Worm (Caenorhabditis elegans): Measurements from ENCODE around the gene T09A5.4.

- TF ChIP-seq egl-27 (tag; optimal IDR thresholded peaks at IDR 0.05) (no peak), dpl-1 (GFP tag; optimal IDR thresholded peaks at IDR 0.05) (no peak), unc-39 (tag; optimal IDR thresholded peaks at IDR 0.05) (no peak), zag-1 (tag; optimal IDR thresholded peaks at IDR 0.05) (no peak), snpc-4 (tag; optimal IDR thresholded peaks at IDR 0.05) (no peak), F37D6.2 (tag; optimal IDR thresholded peaks at IDR 0.05) (no peak), Y5F2A.4 (GFP tag; optimal IDR thresholded peaks at IDR 0.05) (no peak)
Measured at ce11 chrII:7851480-7851879, 5.5 kb downstream of the T09A5.4 start.
